1 fruit fly cellular context compared by ENCODE assay signal in genomic region chr3R:22750534-22750947, dm6.
TF ChIP-seq lines count a peak whose summit lies in the region.

Gene rumi, minus strand, starts transcription at chr3R:22750597.
Gene CG7029, plus strand, starts transcription at chr3R:22750901.
Gene Usp12-46, plus strand, starts transcription at chr3R:22750901.

TF ChIP-seq in whole organism, embryonic, 481 proteins besides CTCF, POLR2A, EP300 and RAD21 (continued from another document and continues in another):
- peak; percentile 87 for TF ChIP-seq CG13287 (GFP tag; IDR thresholded peaks at IDR 0.05; lab: Robert Waterston, UW; ENCODE audit: partially characterized antibody)
- TF ChIP-seq tio (GFP tag; optimal IDR thresholded peaks at IDR 0.05; lab: Kevin White, UChicago): no peak
- TF ChIP-seq Myb (GFP tag; optimal IDR thresholded peaks at IDR 0.05; lab: Kevin White, UChicago): peak; percentile 80
- peak; percentile 67 for TF ChIP-seq ato (GFP tag; IDR thresholded peaks at IDR 0.05; lab: Robert Waterston, UW; ENCODE audit: partially characterized antibody)
- peak; percentile 72 for TF ChIP-seq CG6254 (GFP tag; optimal IDR thresholded peaks at IDR 0.05; lab: Kevin White, UChicago)
- TF ChIP-seq crc (GFP tag; optimal IDR thresholded peaks at IDR 0.05; lab: Kevin White, UChicago): peak; percentile 74
- peak; percentile 76; the same call in 1 of the 2 replicates for TF ChIP-seq CG16779 (GFP tag; IDR thresholded peaks at IDR 0.05; lab: Robert Waterston, UW)
- peak; percentile 94 for TF ChIP-seq CG31441 (GFP tag; IDR thresholded peaks at IDR 0.05; lab: Robert Waterston, UW)
- TF ChIP-seq lola (GFP tag; optimal IDR thresholded peaks at IDR 0.05; lab: Kevin White, UChicago): peak in 1 of 3 experiments; percentile 84
- peak; percentile 67 for TF ChIP-seq CG18011 (GFP tag; optimal IDR thresholded peaks at IDR 0.05; lab: Kevin White, UChicago)
- TF ChIP-seq Pdp1 (GFP tag; optimal IDR thresholded peaks at IDR 0.05; lab: Kevin White, UChicago): peak; percentile 82 to 92
- TF ChIP-seq Aef1 (GFP tag; IDR thresholded peaks at IDR 0.05; lab: Robert Waterston, UW): peak; percentile 84
- TF ChIP-seq hbn (GFP tag; IDR thresholded peaks at IDR 0.05; lab: Robert Waterston, UW; ENCODE audit: partially characterized antibody): peak; percentile 75
- TF ChIP-seq dan (GFP tag; IDR thresholded peaks at IDR 0.05; lab: Robert Waterston, UW): no peak
- TF ChIP-seq Oaz (GFP tag; IDR thresholded peaks at IDR 0.05; lab: Robert Waterston, UW): peak; percentile 77
- TF ChIP-seq CG9932 (GFP tag; IDR thresholded peaks at IDR 0.05; lab: Robert Waterston, UW): peak; percentile 88
- peak; percentile 69 for TF ChIP-seq salm (tag; optimal IDR thresholded peaks at IDR 0.05; lab: Kevin White, UChicago)
- TF ChIP-seq CG17328 (GFP tag; IDR thresholded peaks at IDR 0.05; lab: Robert Waterston, UW): peak; percentile 90
- TF ChIP-seq bcd (GFP tag; optimal IDR thresholded peaks at IDR 0.05; lab: Kevin White, UChicago): peak; percentile 76
- TF ChIP-seq CG12104 (GFP tag; optimal IDR thresholded peaks at IDR 0.05; lab: Kevin White, UChicago): peak; percentile 20
- peak; percentile 82 for TF ChIP-seq CG8765 (GFP tag; IDR thresholded peaks at IDR 0.05; lab: Robert Waterston, UW)
- TF ChIP-seq CG34224 (GFP tag; IDR thresholded peaks at IDR 0.05; lab: Robert Waterston, UW; ENCODE audit: partially characterized antibody): peak; percentile 81
- peak; percentile 77 for TF ChIP-seq CG5953 (GFP tag; IDR thresholded peaks at IDR 0.05; lab: Robert Waterston, UW)
- peak; percentile 82 for TF ChIP-seq Dek (tag; optimal IDR thresholded peaks at IDR 0.05; lab: Kevin White, UChicago)
- TF ChIP-seq schlank (tag; optimal IDR thresholded peaks at IDR 0.05; lab: Kevin White, UChicago): peak; percentile 59
- no peak for TF ChIP-seq corto (GFP tag; optimal IDR thresholded peaks at IDR 0.05; lab: Kevin White, UChicago)
- TF ChIP-seq shn (GFP tag; optimal IDR thresholded peaks at IDR 0.05; lab: Kevin White, UChicago): peak; percentile 89
- TF ChIP-seq sens-2 (GFP tag; IDR thresholded peaks at IDR 0.05; lab: Robert Waterston, UW): peak; percentile 77; the same call in 1 of the 2 replicates
- peak; percentile 87 for TF ChIP-seq grau (tag; optimal IDR thresholded peaks at IDR 0.05; lab: Kevin White, UChicago)
- TF ChIP-seq CG17361 (GFP tag; IDR thresholded peaks at IDR 0.05; lab: Robert Waterston, UW): peak; percentile 80
- TF ChIP-seq row (GFP tag; IDR thresholded peaks at IDR 0.05; lab: Robert Waterston, UW): peak; percentile 97
- peak; percentile 73 for TF ChIP-seq CG15514 (GFP tag; optimal IDR thresholded peaks at IDR 0.05; lab: Kevin White, UChicago)
- peak; percentile 10 for TF ChIP-seq CG10274 (GFP tag; optimal IDR thresholded peaks at IDR 0.05; lab: Kevin White, UChicago)
- TF ChIP-seq Hey (tag; optimal IDR thresholded peaks at IDR 0.05; lab: Kevin White, UChicago): no peak
- peak; percentile 82 for TF ChIP-seq Bdp1 (GFP tag; optimal IDR thresholded peaks at IDR 0.05; lab: Kevin White, UChicago)
- TF ChIP-seq CG31388 (GFP tag; optimal IDR thresholded peaks at IDR 0.05; lab: Kevin White, UChicago): peak; percentile 52
- TF ChIP-seq CG10979 (tag; optimal IDR thresholded peaks at IDR 0.05; lab: Kevin White, UChicago): peak; percentile 81
- peak; percentile 52; the same call in 2 of the 3 replicates for TF ChIP-seq CG6175 (GFP tag; IDR thresholded peaks at IDR 0.05; lab: Robert Waterston, UW)
- peak; percentile 98 for TF ChIP-seq Med (GFP tag; lab: Kevin White, UChicago)
- peak; percentile 79 for TF ChIP-seq CG12219 (GFP tag; optimal IDR thresholded peaks at IDR 0.05; lab: Kevin White, UChicago)
- peak; percentile 99 for TF ChIP-seq Ets65A (GFP tag; lab: Kevin White, UChicago)
- TF ChIP-seq peb (GFP tag; IDR thresholded peaks at IDR 0.05; lab: Robert Waterston, UW): peak; percentile 45; the same call in 1 of the 2 replicates
- peak; percentile 91 for TF ChIP-seq mam (GFP tag; optimal IDR thresholded peaks at IDR 0.05; lab: Kevin White, UChicago)
- peak; percentile 58 for TF ChIP-seq eyg (GFP tag; optimal IDR thresholded peaks at IDR 0.05; lab: Kevin White, UChicago)
- no peak for TF ChIP-seq h (optimal IDR thresholded peaks at IDR 0.05; lab: Kevin White, UChicago)
- TF ChIP-seq CG9609 (GFP tag; optimal IDR thresholded peaks at IDR 0.05; lab: Kevin White, UChicago): peak; percentile 87
- TF ChIP-seq CG32767 (GFP tag; IDR thresholded peaks at IDR 0.05; lab: Robert Waterston, UW): peak; percentile 85
- no peak for TF ChIP-seq Tbp (GFP tag; optimal IDR thresholded peaks at IDR 0.05; lab: Kevin White, UChicago)
- peak in 1 of 3 experiments; percentile 18 for TF ChIP-seq Stat92E (GFP tag; optimal IDR thresholded peaks at IDR 0.05; lab: Kevin White, UChicago)
- TF ChIP-seq CG7357 (GFP tag; IDR thresholded peaks at IDR 0.05; lab: Robert Waterston, UW): peak; percentile 60; the same call in 2 of the 3 replicates
- no peak for TF ChIP-seq ro (GFP tag; IDR thresholded peaks at IDR 0.05; lab: Robert Waterston, UW)
- peak; percentile 65 for TF ChIP-seq Six4 (GFP tag; optimal IDR thresholded peaks at IDR 0.05; lab: Kevin White, UChicago)
- no peak for TF ChIP-seq dimm (GFP tag; IDR thresholded peaks at IDR 0.05; lab: Robert Waterston, UW)
- TF ChIP-seq maf-S (GFP tag; optimal IDR thresholded peaks at IDR 0.05; lab: Kevin White, UChicago): peak; percentile 90
- TF ChIP-seq nerfin-2 (GFP tag; IDR thresholded peaks at IDR 0.05; lab: Robert Waterston, UW; ENCODE audit: partially characterized antibody): peak; percentile 53; the same call in 1 of the 2 replicates
- peak; percentile 100 for TF ChIP-seq CG3995 (GFP tag; optimal IDR thresholded peaks at IDR 0.05; lab: Kevin White, UChicago)
- peak; percentile 48; the same call in 1 of the 2 replicates for TF ChIP-seq Lim3 (GFP tag; IDR thresholded peaks at IDR 0.05; lab: Robert Waterston, UW)
- peak in 1 of 2 experiments; percentile 1 for TF ChIP-seq Trl (optimal IDR thresholded peaks at IDR 0.05; lab: Kevin White, UChicago)
- peak; percentile 92 for TF ChIP-seq Trl (GFP tag; optimal IDR thresholded peaks at IDR 0.05; lab: Kevin White, UChicago)
- TF ChIP-seq sob (GFP tag; IDR thresholded peaks at IDR 0.05; lab: Robert Waterston, UW): peak; percentile 89
- peak; percentile 89 for TF ChIP-seq zen (tag; optimal IDR thresholded peaks at IDR 0.05; lab: Kevin White, UChicago)
- TF ChIP-seq scrt (GFP tag; optimal IDR thresholded peaks at IDR 0.05; lab: Kevin White, UChicago): peak; percentile 79
- TF ChIP-seq CrebB (tag; optimal IDR thresholded peaks at IDR 0.05; lab: Kevin White, UChicago): peak; percentile 74
- TF ChIP-seq MESR4 (GFP tag; optimal IDR thresholded peaks at IDR 0.05; lab: Kevin White, UChicago): no peak
- TF ChIP-seq eve (GFP tag; optimal IDR thresholded peaks at IDR 0.05; lab: Kevin White, UChicago): no peak
- peak; percentile 85 for TF ChIP-seq ems (GFP tag; optimal IDR thresholded peaks at IDR 0.05; lab: Kevin White, UChicago)
- TF ChIP-seq slou (GFP tag; optimal IDR thresholded peaks at IDR 0.05; lab: Kevin White, UChicago): peak; percentile 69
- peak; percentile 88 for TF ChIP-seq Hr3 (GFP tag; optimal IDR thresholded peaks at IDR 0.05; lab: Kevin White, UChicago)
- peak; percentile 58 for TF ChIP-seq nom (GFP tag; optimal IDR thresholded peaks at IDR 0.05; lab: Kevin White, UChicago)
- peak; percentile 82 for TF ChIP-seq B-H2 (GFP tag; optimal IDR thresholded peaks at IDR 0.05; lab: Kevin White, UChicago)
- peak; percentile 78 for TF ChIP-seq nerfin-1 (tag; optimal IDR thresholded peaks at IDR 0.05; lab: Kevin White, UChicago)
- TF ChIP-seq Hr78 (GFP tag; optimal IDR thresholded peaks at IDR 0.05; lab: Kevin White, UChicago): no peak
- peak; percentile 78 for TF ChIP-seq HLH4C (GFP tag; IDR thresholded peaks at IDR 0.05; lab: Robert Waterston, UW; ENCODE audit: partially characterized antibody)
- TF ChIP-seq CG13624 (GFP tag; optimal IDR thresholded peaks at IDR 0.05; lab: Kevin White, UChicago): peak; percentile 89
- no peak for TF ChIP-seq D (optimal IDR thresholded peaks at IDR 0.05; lab: Kevin White, UChicago)
- peak; percentile 69 for TF ChIP-seq D (GFP tag; optimal IDR thresholded peaks at IDR 0.05; lab: Kevin White, UChicago)
- no peak for TF ChIP-seq cg (GFP tag; optimal IDR thresholded peaks at IDR 0.05; lab: Kevin White, UChicago)
- TF ChIP-seq ATbp (GFP tag; optimal IDR thresholded peaks at IDR 0.05; lab: Kevin White, UChicago): peak; percentile 64
- peak; percentile 88 for TF ChIP-seq bab2 (GFP tag; optimal IDR thresholded peaks at IDR 0.05; lab: Kevin White, UChicago)
- no peak for TF ChIP-seq Deaf1 (tag; optimal IDR thresholded peaks at IDR 0.05; lab: Kevin White, UChicago)
- TF ChIP-seq chinmo (GFP tag; IDR thresholded peaks at IDR 0.05; lab: Robert Waterston, UW; ENCODE audit: partially characterized antibody): peak; percentile 86; the same call in 3 of the 4 replicates
- no peak for TF ChIP-seq CkIIα-i1 (GFP tag; IDR thresholded peaks at IDR 0.05; lab: Robert Waterston, UW)
- TF ChIP-seq zfh2 (GFP tag; optimal IDR thresholded peaks at IDR 0.05; lab: Kevin White, UChicago): peak; percentile 93
- TF ChIP-seq ham (GFP tag; IDR thresholded peaks at IDR 0.05; lab: Robert Waterston, UW): peak; percentile 69; the same call in 1 of the 2 replicates
- TF ChIP-seq CG11560 (tag; IDR thresholded peaks at IDR 0.05; lab: Robert Waterston, UW): peak; percentile 66; the same call in 1 of the 3 replicates
- peak; percentile 38 for TF ChIP-seq tup (GFP tag; optimal IDR thresholded peaks at IDR 0.05; lab: Kevin White, UChicago)
- peak; percentile 63 for TF ChIP-seq Awh (GFP tag; IDR thresholded peaks at IDR 0.05; lab: Robert Waterston, UW)
- no peak for TF ChIP-seq hth (optimal IDR thresholded peaks at IDR 0.05; lab: Kevin White, UChicago)
- TF ChIP-seq CG18764 (GFP tag; optimal IDR thresholded peaks at IDR 0.05; lab: Kevin White, UChicago): peak; percentile 68
- TF ChIP-seq chif (GFP tag; optimal IDR thresholded peaks at IDR 0.05; lab: Kevin White, UChicago): peak; percentile 87 to 93
- peak; percentile 81 for TF ChIP-seq ase (GFP tag; IDR thresholded peaks at IDR 0.05; lab: Robert Waterston, UW)
- peak; percentile 79 for TF ChIP-seq ara (GFP tag; IDR thresholded peaks at IDR 0.05; lab: Robert Waterston, UW)
- TF ChIP-seq sima (GFP tag; optimal IDR thresholded peaks at IDR 0.05; lab: Kevin White, UChicago): no peak
- peak; percentile 33 for TF ChIP-seq HLHmδ (GFP tag; optimal IDR thresholded peaks at IDR 0.05; lab: Kevin White, UChicago)
- TF ChIP-seq disco-r (GFP tag; optimal IDR thresholded peaks at IDR 0.05; lab: Kevin White, UChicago): peak; percentile 57
- peak; percentile 57 for TF ChIP-seq CG1792 (GFP tag; optimal IDR thresholded peaks at IDR 0.05; lab: Kevin White, UChicago)
- TF ChIP-seq al (GFP tag; IDR thresholded peaks at IDR 0.05; lab: Robert Waterston, UW): peak; percentile 75
- TF ChIP-seq Ada2b (GFP tag; IDR thresholded peaks at IDR 0.05; lab: Robert Waterston, UW): peak; percentile 81
- peak; percentile 28; the same call in 1 of the 3 replicates for TF ChIP-seq CG11093 (GFP tag; IDR thresholded peaks at IDR 0.05; lab: Robert Waterston, UW)
- peak; percentile 98 for TF ChIP-seq HmgD (GFP tag; optimal IDR thresholded peaks at IDR 0.05; lab: Kevin White, UChicago)
- peak; percentile 86 for TF ChIP-seq CG9727 (GFP tag; optimal IDR thresholded peaks at IDR 0.05; lab: Kevin White, UChicago)
- peak; percentile 82 for TF ChIP-seq fd96Cb (tag; optimal IDR thresholded peaks at IDR 0.05; lab: Kevin White, UChicago)
- peak; percentile 86 for TF ChIP-seq CG15269 (tag; optimal IDR thresholded peaks at IDR 0.05; lab: Kevin White, UChicago)
- TF ChIP-seq p53 (GFP tag; optimal IDR thresholded peaks at IDR 0.05; lab: Kevin White, UChicago): peak; percentile 86
- TF ChIP-seq CG7745 (tag; optimal IDR thresholded peaks at IDR 0.05; lab: Kevin White, UChicago): no peak
- TF ChIP-seq CG3838 (GFP tag; optimal IDR thresholded peaks at IDR 0.05; lab: Kevin White, UChicago): peak; percentile 67
- TF ChIP-seq CG30403 (GFP tag; optimal IDR thresholded peaks at IDR 0.05; lab: Kevin White, UChicago): peak; percentile 91
- TF ChIP-seq CG18262 (tag; optimal IDR thresholded peaks at IDR 0.05; lab: Kevin White, UChicago): peak; percentile 83
- TF ChIP-seq Lhr (GFP tag; optimal IDR thresholded peaks at IDR 0.05; lab: Kevin White, UChicago): peak; percentile 76
- peak; percentile 68 for TF ChIP-seq CG13123 (GFP tag; optimal IDR thresholded peaks at IDR 0.05; lab: Kevin White, UChicago)
- peak; percentile 89 for TF ChIP-seq Chrac-16 (GFP tag; optimal IDR thresholded peaks at IDR 0.05; lab: Kevin White, UChicago)
- 0 out of 2 replicates have a peak, but pooled peaks have one; percentile 55 for TF ChIP-seq seq (GFP tag; IDR thresholded peaks at IDR 0.05; lab: Robert Waterston, UW)
- peak; percentile 87 for TF ChIP-seq CG11504 (tag; optimal IDR thresholded peaks at IDR 0.05; lab: Kevin White, UChicago)
- peak; percentile 95 for TF ChIP-seq lilli (GFP tag; optimal IDR thresholded peaks at IDR 0.05; lab: Kevin White, UChicago)
- TF ChIP-seq wdn (GFP tag; IDR thresholded peaks at IDR 0.05; lab: Robert Waterston, UW): peak; percentile 71
- TF ChIP-seq CG12659 (GFP tag; optimal IDR thresholded peaks at IDR 0.05; lab: Kevin White, UChicago): peak; percentile 93
- peak; percentile 80 for TF ChIP-seq pnt (GFP tag; optimal IDR thresholded peaks at IDR 0.05; lab: Kevin White, UChicago)
- TF ChIP-seq ERR (GFP tag; optimal IDR thresholded peaks at IDR 0.05; lab: Kevin White, UChicago): peak; percentile 83
- TF ChIP-seq Rx (GFP tag; IDR thresholded peaks at IDR 0.05; lab: Robert Waterston, UW): peak; percentile 80
- peak; percentile 75 for TF ChIP-seq Fer1 (GFP tag; optimal IDR thresholded peaks at IDR 0.05; lab: Kevin White, UChicago)
- TF ChIP-seq z (GFP tag; IDR thresholded peaks at IDR 0.05; lab: Robert Waterston, UW): no peak
- peak; percentile 89 for TF ChIP-seq Ets97D (GFP tag; optimal IDR thresholded peaks at IDR 0.05; lab: Kevin White, UChicago)
- TF ChIP-seq sisA (GFP tag; IDR thresholded peaks at IDR 0.05; lab: Robert Waterston, UW): peak; percentile 85
- 0 out of 2 replicates have a peak, but pooled peaks have one; percentile 39 for TF ChIP-seq dati (GFP tag; IDR thresholded peaks at IDR 0.05; lab: Robert Waterston, UW)
- peak; percentile 80 for TF ChIP-seq CG10267 (tag; optimal IDR thresholded peaks at IDR 0.05; lab: Kevin White, UChicago)
- TF ChIP-seq onecut (GFP tag; IDR thresholded peaks at IDR 0.05; lab: Robert Waterston, UW): peak; percentile 71
- TF ChIP-seq Eip74EF (GFP tag; optimal IDR thresholded peaks at IDR 0.05; lab: Kevin White, UChicago): peak in 1 of 2 experiments; percentile 58
- TF ChIP-seq Drgx (GFP tag; IDR thresholded peaks at IDR 0.05; lab: Robert Waterston, UW): peak; percentile 75
- TF ChIP-seq sr (GFP tag; IDR thresholded peaks at IDR 0.05; lab: Robert Waterston, UW): peak; percentile 54; the same call in 1 of the 3 replicates
